Fruit fly (Drosophila melanogaster) whole organism, embryonic: ENCODE measurements around the gene CG32099.

Experiments
- Abd-B ChIP-seq: fragments of 200-800 bp; sonication (Bioruptor generic); optimal IDR thresholded peaks from 2 replicates; lab custom pipeline; 2018; ENCODE audit warnings: missing biosample characterization, mild to moderate bottlenecking, missing genetic modification characterization, moderate library complexity
- Atf3 ChIP-seq: fragments of 200-800 bp; sonication (Bioruptor generic); optimal IDR thresholded peaks from 3 replicates; lab custom pipeline; 2016; ENCODE audit warnings: missing biosample characterization, missing genetic modification characterization
- Atf6 ChIP-seq: fragments of 200-800 bp; sonication (Bioruptor generic); IDR thresholded peaks from 2 replicates; pipeline ENCODE4 v1.3.6; 2022; ENCODE audit warnings: missing biosample characterization, missing genetic modification characterization
- Bgb ChIP-seq: fragments of 200-800 bp; sonication (Bioruptor generic); IDR thresholded peaks from 2 replicates; pipeline ENCODE4 v1.3.6; 2022; ENCODE audit warnings: missing biosample characterization, missing genetic modification characterization; ENCODE audit not compliant: partially characterized antibody
- CG10565 ChIP-seq: fragments of 200-800 bp; sonication (Bioruptor generic); optimal IDR thresholded peaks from 3 replicates; lab custom pipeline; 2016; ENCODE audit warnings: missing biosample characterization, mild to moderate bottlenecking, missing genetic modification characterization
- CG10959 ChIP-seq: fragments of 200-800 bp; sonication (Bioruptor generic); IDR thresholded peaks from 2 replicates; pipeline ENCODE4 v1.3.6; 2022; ENCODE audit warnings: missing biosample characterization, missing genetic modification characterization
- CG11560 ChIP-seq: fragments of 200-800 bp; sonication (Bioruptor generic); IDR thresholded peaks from 3 replicates; pipeline ENCODE4 v1.3.6; 2022; ENCODE audit warnings: missing biosample characterization, missing genetic modification characterization
- CG12299 ChIP-seq: fragments of 200-800 bp; sonication (Bioruptor generic); optimal IDR thresholded peaks from 2 replicates; lab custom pipeline; 2018; ENCODE audit warnings: missing biosample characterization, mild to moderate bottlenecking, missing genetic modification characterization
- CG13296 ChIP-seq: fragments of 200-800 bp; sonication (Bioruptor generic); optimal IDR thresholded peaks from 3 replicates; lab custom pipeline; 2018; ENCODE audit warnings: missing biosample characterization, mild to moderate bottlenecking, missing genetic modification characterization
- CG14667 ChIP-seq: fragments of 200-800 bp; sonication (Bioruptor generic); IDR thresholded peaks from 2 replicates; pipeline ENCODE4 v1.3.6; 2022; ENCODE audit warnings: missing biosample characterization, missing genetic modification characterization
- CG1602 ChIP-seq: fragments of 200-800 bp; sonication (Bioruptor generic); optimal IDR thresholded peaks from 3 replicates; lab custom pipeline; 2016; ENCODE audit warnings: missing biosample characterization, missing genetic modification characterization
- CG17359 ChIP-seq: fragments of 200-800 bp; sonication (Bioruptor generic); optimal IDR thresholded peaks from 3 replicates; lab custom pipeline; 2018; ENCODE audit warnings: missing biosample characterization, mild to moderate bottlenecking, missing genetic modification characterization, moderate library complexity
- CG17385 ChIP-seq: fragments of 200-800 bp; sonication (Bioruptor generic); optimal IDR thresholded peaks from 3 replicates; lab custom pipeline; 2018; ENCODE audit warnings: missing biosample characterization, mild to moderate bottlenecking, missing genetic modification characterization
- CG17612 ChIP-seq: fragments of 200-800 bp; sonication (Bioruptor generic); IDR thresholded peaks from 2 replicates; pipeline ENCODE4 v1.3.6; 2022; ENCODE audit warnings: missing biosample characterization, missing genetic modification characterization
- CG2712 ChIP-seq: fragments of 200-800 bp; optimal IDR thresholded peaks from 3 replicates; lab custom pipeline; 2019; ENCODE audit warnings: missing biosample characterization, mild to moderate bottlenecking, missing genetic modification characterization, moderate library complexity
- CG33213 ChIP-seq: fragments of 200-800 bp; sonication (Bioruptor generic); optimal IDR thresholded peaks from 3 replicates; lab custom pipeline; 2016; ENCODE audit warnings: missing biosample characterization, missing genetic modification characterization
- CG3838 ChIP-seq: fragments of 200-800 bp; sonication (Bioruptor generic); optimal IDR thresholded peaks from 3 replicates; lab custom pipeline; 2016; ENCODE audit warnings: missing biosample characterization, missing genetic modification characterization
- CG6689 ChIP-seq: fragments of 200-800 bp; sonication (Bioruptor generic); IDR thresholded peaks from 2 replicates; pipeline ENCODE4 v1.3.6; 2022; ENCODE audit warnings: missing biosample characterization, missing genetic modification characterization
- CG6791 ChIP-seq: fragments of 200-800 bp; sonication (Bioruptor generic); IDR thresholded peaks from 3 replicates; pipeline ENCODE4 v1.3.6; 2022; ENCODE audit warnings: missing biosample characterization, missing genetic modification characterization; ENCODE audit not compliant: partially characterized antibody
- CG6813 ChIP-seq: fragments of 200-800 bp; sonication (Bioruptor generic); optimal IDR thresholded peaks from 2 replicates; lab custom pipeline; 2017; ENCODE audit warnings: missing biosample characterization, missing genetic modification characterization, mild to moderate bottlenecking, moderate library complexity, missing genetic modification reagents
- CG7372 ChIP-seq: fragments of 200-800 bp; sonication (Bioruptor generic); IDR thresholded peaks from 2 replicates; pipeline ENCODE4 v1.3.6; 2022; ENCODE audit warnings: missing biosample characterization, missing genetic modification characterization
- CG7556 ChIP-seq: fragments of 200-800 bp; sonication (Bioruptor generic); optimal IDR thresholded peaks from 2 replicates; lab custom pipeline; 2017; ENCODE audit warnings: missing biosample characterization, mild to moderate bottlenecking, missing genetic modification characterization
- CG8290 ChIP-seq, 3 experiments: fragments of 200-800 bp; sonication (Bioruptor generic); optimal IDR thresholded peaks; 2 replicates each; lab custom pipeline; 2016 to 2019; ENCODE audit warnings: missing biosample characterization in 3 of 3, missing genetic modification characterization in 3 of 3, mild to moderate bottlenecking in 2 of 3, moderate library complexity in 1 of 3
- Dek ChIP-seq: fragments of 200-800 bp; sonication (Bioruptor generic); optimal IDR thresholded peaks from 3 replicates; lab custom pipeline; 2019; ENCODE audit warnings: missing biosample characterization, mild to moderate bottlenecking, missing genetic modification characterization, moderate library complexity
- ERR ChIP-seq: fragments of 200-800 bp; sonication (Bioruptor generic); optimal IDR thresholded peaks from 2 replicates; lab custom pipeline; 2016; ENCODE audit warnings: missing biosample characterization, missing genetic modification characterization
- HLH3B ChIP-seq: fragments of 200-800 bp; sonication (Bioruptor generic); IDR thresholded peaks from 2 replicates; pipeline ENCODE4 v1.3.6; 2022; ENCODE audit warnings: missing biosample characterization, missing genetic modification characterization
- Hey ChIP-seq: fragments of 200-800 bp; sonication (Bioruptor generic); optimal IDR thresholded peaks from 3 replicates; lab custom pipeline; 2018; ENCODE audit warnings: missing biosample characterization, mild to moderate bottlenecking, missing genetic modification characterization
- MBD-R2 ChIP-seq: fragments of 200-800 bp; sonication (Bioruptor generic); IDR thresholded peaks from 2 replicates; pipeline ENCODE4 v1.3.6; 2022; ENCODE audit warnings: missing biosample characterization, missing genetic modification characterization
- Max ChIP-seq: fragments of 200-800 bp; sonication (Bioruptor generic); optimal IDR thresholded peaks from 2 replicates; lab custom pipeline; 2016; ENCODE audit warnings: missing biosample characterization, mild to moderate bottlenecking, missing genetic modification characterization
- Neu2 ChIP-seq: fragments of 200-800 bp; sonication (Bioruptor generic); optimal IDR thresholded peaks from 3 replicates; lab custom pipeline; 2016; ENCODE audit warnings: missing biosample characterization, missing genetic modification characterization, borderline replicate concordance
- Nf-YB ChIP-seq: fragments of 200-800 bp; sonication (Bioruptor generic); optimal IDR thresholded peaks from 3 replicates; lab custom pipeline; 2019; ENCODE audit warnings: missing biosample characterization, mild to moderate bottlenecking, missing genetic modification characterization, moderate library complexity
- Scr ChIP-seq: fragments of 200-800 bp; sonication (Bioruptor generic); IDR thresholded peaks from 2 replicates; pipeline ENCODE4 v1.3.6; 2022; ENCODE audit warnings: missing biosample characterization, missing genetic modification characterization; ENCODE audit not compliant: partially characterized antibody
- Sox100B ChIP-seq: fragments of 200-800 bp; sonication (Bioruptor generic); optimal IDR thresholded peaks from 3 replicates; lab custom pipeline; 2018; ENCODE audit warnings: missing biosample characterization, mild to moderate bottlenecking, missing genetic modification characterization
- Xbp1 ChIP-seq: fragments of 200-800 bp; sonication (Bioruptor generic); optimal IDR thresholded peaks from 3 replicates; lab custom pipeline; 2016; ENCODE audit warnings: missing biosample characterization, mild to moderate bottlenecking, missing genetic modification characterization
- bowl ChIP-seq: fragments of 200-800 bp; sonication (Bioruptor generic); IDR thresholded peaks from 2 replicates; pipeline ENCODE4 v1.3.6; 2022; ENCODE audit warnings: missing biosample characterization, missing genetic modification characterization
- cas ChIP-seq: fragments of 200-800 bp; sonication (Bioruptor generic); IDR thresholded peaks from 2 replicates; pipeline ENCODE4 v1.3.6; 2022; ENCODE audit warnings: missing biosample characterization, missing genetic modification characterization
- caup ChIP-seq: fragments of 200-800 bp; sonication (Bioruptor generic); optimal IDR thresholded peaks from 3 replicates; lab custom pipeline; 2017; ENCODE audit warnings: missing biosample characterization, mild to moderate bottlenecking, missing genetic modification characterization, moderate library complexity; ENCODE audit not compliant: severe bottlenecking
- corto ChIP-seq: fragments of 200-800 bp; sonication (Bioruptor generic); optimal IDR thresholded peaks from 2 replicates; lab custom pipeline; 2016; ENCODE audit warnings: missing biosample characterization, mild to moderate bottlenecking, missing genetic modification characterization, moderate library complexity
- exex ChIP-seq: fragments of 200-800 bp; sonication (Bioruptor generic); optimal IDR thresholded peaks from 4 replicates; lab custom pipeline; 2018; ENCODE audit warnings: missing biosample characterization, mild to moderate bottlenecking, missing genetic modification characterization, moderate library complexity
- maf-S ChIP-seq: fragments of 200-800 bp; sonication (Bioruptor generic); optimal IDR thresholded peaks from 2 replicates; lab custom pipeline; 2016; ENCODE audit warnings: missing biosample characterization, missing genetic modification characterization
- oc ChIP-seq: fragments of 200-800 bp; sonication (Bioruptor generic); optimal IDR thresholded peaks from 2 replicates; lab custom pipeline; 2018; ENCODE audit warnings: missing biosample characterization, mild to moderate bottlenecking, missing genetic modification characterization, moderate library complexity
- psq ChIP-seq: fragments of 200-800 bp; sonication (Bioruptor generic); optimal IDR thresholded peaks from 2 replicates; lab custom pipeline; 2017; ENCODE audit warnings: missing biosample characterization, missing genetic modification characterization
- rib ChIP-seq: fragments of 200-800 bp; sonication (Bioruptor generic); IDR thresholded peaks from 2 replicates; pipeline ENCODE4 v1.3.6; 2022; ENCODE audit warnings: missing biosample characterization, missing genetic modification characterization
- sd ChIP-seq: fragments of 200-800 bp; sonication (Bioruptor generic); optimal IDR thresholded peaks from 3 replicates; lab custom pipeline; 2018; ENCODE audit warnings: missing biosample characterization, mild to moderate bottlenecking, missing genetic modification characterization, moderate library complexity
- sens-2 ChIP-seq: fragments of 200-800 bp; sonication (Bioruptor generic); IDR thresholded peaks from 2 replicates; pipeline ENCODE4 v1.3.6; 2022; ENCODE audit warnings: missing biosample characterization, missing genetic modification characterization

The CG32099 gene

dm6 chr3L:12127294-12128029 lies 21.6 kb upstream of the CG32099 start, which contains the start of the genes Ir68b and CG34241:
Gene Ir68b (minus strand): TSS chr3L:12127394.
Gene CG34241 (plus strand): TSS chr3L:12127979.
- TF ChIP-seq sd (tag; lab: Kevin White, UChicago) (no peak), Max (GFP tag; lab: Kevin White, UChicago) (no peak), psq (GFP tag; lab: Kevin White, UChicago) (no peak), Abd-B (GFP tag; lab: Kevin White, UChicago) (no peak), Nf-YB (no peak), CG10565 (GFP tag; lab: Kevin White, UChicago) (no peak), Neu2 (GFP tag; lab: Kevin White, UChicago) (no peak), CG12299 (tag; lab: Kevin White, UChicago) (no peak), CG17359 (tag; lab: Kevin White, UChicago) (no peak)

DNA sequence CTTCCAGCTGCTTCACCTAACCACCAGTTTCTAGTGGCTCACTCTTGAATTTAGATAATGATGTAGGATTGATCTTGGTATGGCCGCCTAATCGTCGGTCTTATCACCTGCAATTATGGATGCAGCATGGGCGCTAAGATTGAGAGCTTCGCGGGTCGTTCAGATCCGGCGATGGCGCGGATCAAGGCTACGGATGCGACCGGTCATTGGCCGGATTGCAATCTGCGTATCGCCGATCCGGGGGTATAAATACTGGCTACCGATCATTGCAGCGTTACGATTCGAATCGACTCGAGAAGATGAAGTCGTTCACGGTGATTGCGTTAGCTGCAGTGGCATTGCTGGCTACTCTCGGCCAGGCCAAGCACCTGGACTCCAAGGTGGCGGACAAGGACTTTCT lies 20.0 kb upstream of the CG32099 start, which contains the start of gene Lsp2:
Lsp2 (plus strand) TSS at position 283 of the 400 bp plus-strand sequence.
- TF ChIP-seq caup: no peak
- TF ChIP-seq ERR (GFP tag; lab: Kevin White, UChicago): no peak
- no peak for TF ChIP-seq CG33213
- TF ChIP-seq Atf3 (GFP tag; lab: Kevin White, UChicago): no peak
- TF ChIP-seq CG3838 (GFP tag; lab: Kevin White, UChicago): no peak
- no peak for TF ChIP-seq oc (tag; lab: Kevin White, UChicago)
- no peak for TF ChIP-seq CG17385 (GFP tag; lab: Kevin White, UChicago)
- TF ChIP-seq MBD-R2 (GFP tag; lab: Robert Waterston, UW): no peak
- no peak for TF ChIP-seq bowl (GFP tag; lab: Robert Waterston, UW)
- no peak for TF ChIP-seq Atf6

DNA sequence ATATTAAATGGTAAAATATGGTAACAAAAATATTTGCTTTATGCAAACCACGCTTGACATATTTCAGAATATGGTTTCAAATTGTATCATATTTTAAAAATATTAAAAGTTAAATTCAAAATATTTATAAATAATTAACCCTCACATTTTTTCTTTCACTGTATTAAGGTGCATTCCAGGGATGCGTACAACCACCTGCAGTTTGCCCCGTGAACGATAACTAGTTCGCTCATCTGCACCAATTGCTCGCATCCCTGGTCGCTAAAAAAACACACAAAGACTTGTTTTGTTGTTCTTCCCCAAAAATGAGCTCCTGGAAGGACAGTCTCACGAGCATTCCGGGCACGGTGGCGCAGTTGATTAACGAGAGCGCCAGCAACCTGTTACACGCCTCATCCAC lies 17.2 kb upstream of the CG32099 start, which contains the start of gene DEF8:
DEF8 (plus strand) TSS at position 229 of the 400 bp plus-strand sequence.
- TF ChIP-seq CG6689 (GFP tag; lab: Robert Waterston, UW) (peak; percentile 86), Xbp1 (peak; percentile 86), maf-S (GFP tag; lab: Kevin White, UChicago) (no peak), rib (GFP tag; lab: Robert Waterston, UW) (peak; percentile 41; the same call in 1 of the 2 replicates), CG8290 (GFP tag; optimal IDR thresholded peaks at IDR 0.05; lab: Kevin White, UChicago) (peak; percentile 79), CG8290 (tag; optimal IDR thresholded peaks at IDR 0.05; lab: Kevin White, UChicago) (no peak), CG1602 (peak; percentile 84), Hey (tag; lab: Kevin White, UChicago) (no peak), sens-2 (peak; percentile 76; the same call in 1 of the 2 replicates), corto (GFP tag; lab: Kevin White, UChicago) (no peak), CG6791 (GFP tag; lab: Robert Waterston, UW) (no peak), HLH3B (GFP tag; lab: Robert Waterston, UW) (peak; percentile 94), CG7556 (GFP tag; lab: Kevin White, UChicago) (peak; percentile 80), CG2712 (tag; lab: Kevin White, UChicago) (peak; percentile 92), CG6813 (GFP tag; lab: Kevin White, UChicago) (peak; percentile 73), CG7372 (GFP tag; lab: Robert Waterston, UW) (peak; percentile 45; the same call in 1 of the 2 replicates), Bgb (peak; percentile 53; the same call in 1 of the 2 replicates), Scr (GFP tag; lab: Robert Waterston, UW) (peak; percentile 42), CG17612 (GFP tag; lab: Robert Waterston, UW) (0 out of 2 replicates have a peak, but pooled peaks have one; percentile 29), CG11560 (tag; lab: Robert Waterston, UW) (peak; percentile 60; the same call in 1 of the 3 replicates), CG10959 (peak; percentile 76), Sox100B (GFP tag; lab: Kevin White, UChicago) (peak; percentile 88), CG14667 (GFP tag; lab: Robert Waterston, UW) (peak; percentile 54; the same call in 1 of the 2 replicates), CG13296 (GFP tag; lab: Kevin White, UChicago) (peak; percentile 88), Dek (tag; lab: Kevin White, UChicago) (peak; percentile 86), cas (GFP tag; lab: Robert Waterston, UW) (no peak), MBD-R2 (GFP tag; lab: Robert Waterston, UW) (peak; percentile 93), exex (tag; lab: Kevin White, UChicago) (no peak)
